Worm (Caenorhabditis elegans): ENCODE measurements around the gene Y26G10.6.

DNA sequence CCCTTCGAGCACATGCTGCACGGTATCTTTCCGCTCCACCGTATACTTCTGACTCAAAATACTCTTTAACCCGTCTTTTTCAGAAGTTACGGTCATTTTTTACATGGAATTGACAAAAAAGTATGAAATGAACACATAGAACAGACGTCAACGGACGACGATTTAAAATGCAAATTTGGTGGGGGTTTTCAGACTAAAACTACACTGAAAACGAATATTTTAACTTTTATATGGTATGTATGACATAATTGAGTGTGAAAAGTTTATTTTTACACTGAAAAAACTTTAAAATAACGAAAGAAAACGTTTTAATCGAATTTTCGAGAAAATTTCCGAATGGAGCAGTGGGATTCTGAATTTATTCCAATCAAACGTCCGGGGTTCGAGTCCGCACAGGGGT lies 47.2 kb downstream of the Y26G10.6 start, which contains the start of gene twk-36:
- TF ChIP-seq ets-7 (tag; optimal IDR thresholded peaks at IDR 0.05) (no peak), pes-1 (GFP tag; IDR thresholded peaks at IDR 0.05) (no peak), tra-4 (tag; optimal IDR thresholded peaks at IDR 0.05) (no peak), flt-1 (GFP tag; IDR thresholded peaks at IDR 0.05) (no peak), ama-1 (optimal IDR thresholded peaks at IDR 0.05) (no peak), hmg-4 (GFP tag; optimal IDR thresholded peaks at IDR 0.05) (no peak), hmbx-1 (tag; optimal IDR thresholded peaks at IDR 0.05) (no peak), hnd-1 (tag; optimal IDR thresholded peaks at IDR 0.05) (no peak), F13C5.2 (tag; optimal IDR thresholded peaks at IDR 0.05) (no peak), ceh-13 (GFP tag; optimal IDR thresholded peaks at IDR 0.05) (no peak), sea-1 (GFP tag; conservative IDR thresholded peaks at IDR 0.05) (no peak), tbx-37 (GFP tag; conservative IDR thresholded peaks at IDR 0.05) (no peak)

Data from whole organism, early embryonic.